Worm (Caenorhabditis elegans) whole organism, midembryonic: ENCODE data around the gene Y54G2A.12.

Source experiments
- cog-1 ChIP-seq: sonication (generic microtip); optimal IDR thresholded peaks from 2 replicates; lab custom pipeline; 2016; ENCODE audit warnings: missing genetic modification characterization, missing compliant biosample characterization
- flt-1 ChIP-seq: fragments of 200-800 bp; sonication (Bioruptor generic); IDR thresholded peaks from 2 replicates; pipeline ENCODE4 v1.3.6; 2022; ENCODE audit warnings: missing genetic modification characterization, missing compliant biosample characterization
- klf-2 ChIP-seq: fragments of 200-800 bp; sonication (Bioruptor generic); conservative IDR thresholded peaks from 2 replicates; pipeline ENCODE4 v1.3.6; 2022; ENCODE audit warnings: missing genetic modification reagents, missing genetic modification characterization, missing compliant biosample characterization
- med-1 ChIP-seq: sonication (generic microtip); optimal IDR thresholded peaks from 2 replicates; lab custom pipeline; 2017; ENCODE audit warnings: missing genetic modification characterization, mild to moderate bottlenecking, missing compliant biosample characterization, antibody characterized with exemption, missing genetic modification reagents; ENCODE audit not compliant: insufficient read depth
- tab-1 ChIP-seq: fragments of 200-800 bp; sonication (Bioruptor generic); IDR thresholded peaks from 2 replicates; pipeline ENCODE4 v1.3.6; 2022; ENCODE audit warnings: missing genetic modification characterization, missing compliant biosample characterization

DNA sequence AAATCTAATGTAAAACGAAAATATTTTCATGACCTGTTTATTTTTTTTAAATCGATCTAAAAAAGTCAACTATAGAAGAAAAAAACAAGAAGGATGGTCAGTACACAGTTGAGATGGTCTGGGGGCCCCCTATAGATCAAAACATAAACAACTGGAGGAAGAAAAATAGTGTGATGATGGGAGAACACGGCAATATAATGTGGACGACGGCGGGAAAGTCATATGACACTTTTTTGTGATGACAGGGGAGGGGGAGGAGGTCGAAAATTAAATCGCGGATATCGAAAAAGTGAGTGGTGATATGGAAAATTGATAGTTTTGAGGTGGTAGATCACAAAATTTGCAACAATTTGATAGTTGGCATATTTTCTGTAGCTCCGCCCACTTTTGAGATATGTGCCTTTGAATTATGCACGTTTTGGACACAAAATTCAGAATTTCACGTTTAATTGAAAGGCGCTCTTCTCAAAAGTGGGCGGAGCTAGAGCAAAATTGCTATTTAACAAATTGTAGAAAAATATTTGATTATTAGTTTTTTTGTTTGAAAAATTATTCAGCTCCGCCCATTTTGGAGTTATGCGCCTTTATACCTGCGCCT lies 9.2 kb downstream of the Y54G2A.12 start:
- no peak for TF ChIP-seq tab-1 (GFP tag; lab: Robert Waterston, UW)
- no peak for TF ChIP-seq flt-1
- no peak for TF ChIP-seq klf-2 (GFP tag; lab: Robert Waterston, UW)
- TF ChIP-seq cog-1 (tag; lab: Kevin White, UChicago): no peak
- TF ChIP-seq med-1 (GFP tag; lab: Kevin White, UChicago): no peak
